Fruit fly (Drosophila melanogaster): ENCODE results near the gene cal1.

The cal1 gene

DNA sequence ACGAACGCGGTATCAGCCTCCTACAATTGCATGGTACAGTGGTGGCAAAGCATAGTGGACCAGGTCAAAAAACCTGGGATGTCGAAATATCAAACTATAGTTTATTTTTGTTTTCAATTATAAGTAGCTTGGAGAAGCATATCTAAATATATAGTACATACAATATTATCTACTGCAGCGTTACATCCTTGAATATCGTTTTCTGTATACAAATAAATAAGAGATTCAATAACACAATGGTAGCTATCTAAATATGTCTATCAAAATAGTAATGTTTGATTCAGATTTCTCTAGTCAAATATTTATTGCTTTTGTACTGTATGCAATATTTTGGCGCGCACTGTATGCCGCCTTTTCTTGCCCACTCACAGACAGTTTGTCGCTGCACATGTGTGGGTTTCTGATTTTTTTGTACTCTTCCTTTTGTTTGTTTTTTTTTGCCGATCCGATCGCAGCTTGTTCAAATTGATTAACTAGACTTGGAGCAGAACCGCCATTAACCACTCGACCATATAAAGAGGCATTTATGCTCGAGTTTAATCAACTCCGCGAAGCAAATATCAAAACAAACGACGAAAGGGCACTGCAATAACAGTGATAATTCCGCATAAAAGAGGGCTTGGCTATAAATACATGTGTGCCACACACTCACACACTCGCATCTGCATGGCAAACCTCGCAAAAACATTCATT is 7.3 kb upstream of the cal1 start (continued):
- TF ChIP-seq gfzf (GFP tag; optimal IDR thresholded peaks at IDR 0.05) (no peak), CG4424 (GFP tag; optimal IDR thresholded peaks at IDR 0.05) (peak; percentile 96), Dip2 (GFP tag; IDR thresholded peaks at IDR 0.05) (peak; percentile 41; the same call in 1 of the 2 replicates), Vsx1 (GFP tag; optimal IDR thresholded peaks at IDR 0.05) (peak; percentile 92), chn (GFP tag; optimal IDR thresholded peaks at IDR 0.05) (peak; percentile 92), MESR4 (GFP tag; optimal IDR thresholded peaks at IDR 0.05) (peak; percentile 15), bowl (GFP tag; IDR thresholded peaks at IDR 0.05) (peak; percentile 75; the same call in 1 of the 2 replicates), gce (GFP tag; IDR thresholded peaks at IDR 0.05) (peak; percentile 86), CG1233 (GFP tag; optimal IDR thresholded peaks at IDR 0.05) (peak; percentile 94), CG8388 (GFP tag; optimal IDR thresholded peaks at IDR 0.05) (peak; percentile 99), CG4617 (GFP tag; optimal IDR thresholded peaks at IDR 0.05; ENCODE audit: borderline replicate concordance) (peak; percentile 74), lov (optimal IDR thresholded peaks at IDR 0.05) (no peak), lov (GFP tag; IDR thresholded peaks at IDR 0.05) (peak; percentile 90), CG4282 (GFP tag; optimal IDR thresholded peaks at IDR 0.05) (peak; percentile 69), CG13894 (tag; optimal IDR thresholded peaks at IDR 0.05) (peak; percentile 74), Hr3 (GFP tag; optimal IDR thresholded peaks at IDR 0.05) (peak; percentile 95), al (GFP tag; IDR thresholded peaks at IDR 0.05) (peak; percentile 85), Stat92E (GFP tag; optimal IDR thresholded peaks at IDR 0.05) (peak in 1 of 3 experiments; percentile 86), CG9932 (GFP tag; IDR thresholded peaks at IDR 0.05) (peak; percentile 86), CG17359 (tag; optimal IDR thresholded peaks at IDR 0.05) (peak; percentile 95), wdn (GFP tag; IDR thresholded peaks at IDR 0.05) (peak; percentile 82), inv (GFP tag; IDR thresholded peaks at IDR 0.05; ENCODE audit: partially characterized antibody) (no peak), Blimp-1 (GFP tag; optimal IDR thresholded peaks at IDR 0.05) (peak; percentile 92), Drgx (GFP tag; IDR thresholded peaks at IDR 0.05) (peak; percentile 96), Sry-δ (GFP tag; optimal IDR thresholded peaks at IDR 0.05) (no peak), unc-4 (GFP tag; IDR thresholded peaks at IDR 0.05; ENCODE audit: partially characterized antibody) (no peak), ac (GFP tag; optimal IDR thresholded peaks at IDR 0.05) (peak; percentile 85), kah (GFP tag; optimal IDR thresholded peaks at IDR 0.05) (peak; percentile 90), z (GFP tag; IDR thresholded peaks at IDR 0.05) (peak; percentile 74; the same call in 2 of the 3 replicates), insv (GFP tag; optimal IDR thresholded peaks at IDR 0.05) (peak; percentile 44 to 60), jing (GFP tag; optimal IDR thresholded peaks at IDR 0.05) (peak; percentile 86), Fer2 (tag; optimal IDR thresholded peaks at IDR 0.05) (peak; percentile 69), CG9437 (GFP tag; optimal IDR thresholded peaks at IDR 0.05) (peak; percentile 94), luna (GFP tag; optimal IDR thresholded peaks at IDR 0.05) (peak; percentile 72), CG33557 (GFP tag; optimal IDR thresholded peaks at IDR 0.05) (peak; percentile 94), CG10654 (GFP tag; optimal IDR thresholded peaks at IDR 0.05) (peak; percentile 91), CG16863 (GFP tag; optimal IDR thresholded peaks at IDR 0.05) (peak; percentile 91), CG12769 (tag; optimal IDR thresholded peaks at IDR 0.05) (peak; percentile 90), CG11456 (GFP tag; IDR thresholded peaks at IDR 0.05) (peak; percentile 90), zfh1 (GFP tag; IDR thresholded peaks at IDR 0.05) (peak; percentile 94; the same call in 2 of the 3 replicates), tgo (GFP tag; IDR thresholded peaks at IDR 0.05) (peak; percentile 95), gro (GFP tag; optimal IDR thresholded peaks at IDR 0.05) (peak; percentile 85), Bteb2 (GFP tag; optimal IDR thresholded peaks at IDR 0.05) (peak; percentile 91), D19B (GFP tag; optimal IDR thresholded peaks at IDR 0.05) (peak; percentile 88), CG2202 (tag; optimal IDR thresholded peaks at IDR 0.05) (peak; percentile 95), CG17568 (GFP tag; optimal IDR thresholded peaks at IDR 0.05) (peak; percentile 92), TFAM (GFP tag; optimal IDR thresholded peaks at IDR 0.05) (peak; percentile 78), CG15696 (tag; optimal IDR thresholded peaks at IDR 0.05) (peak; percentile 85), Usf (GFP tag; optimal IDR thresholded peaks at IDR 0.05) (peak; percentile 87)

Data from whole organism, embryonic.